Fruit fly (Drosophila melanogaster) whole organism, embryonic: ENCODE data around the gene CG14022.
A peak's percentile ranks its signal among the peaks of the same experiment; 100 is the strongest.

ENCODE experiments used
- Ada2b ChIP-seq: fragments of 200-800 bp; sonication (Bioruptor generic); IDR thresholded peaks from 2 replicates; pipeline ENCODE4 v1.3.6; 2022; ENCODE audit warnings: missing biosample characterization, missing genetic modification characterization
- Bteb2 ChIP-seq: fragments of 200-800 bp; sonication (Bioruptor generic); optimal IDR thresholded peaks from 2 replicates; lab custom pipeline; 2016; ENCODE audit warnings: missing biosample characterization, missing genetic modification characterization
- CG10209 ChIP-seq: fragments of 200-800 bp; sonication (Bioruptor generic); optimal IDR thresholded peaks from 3 replicates; lab custom pipeline; 2017; ENCODE audit warnings: missing biosample characterization, mild to moderate bottlenecking, missing genetic modification characterization, missing genetic modification reagents
- CG11398 ChIP-seq: fragments of 200-800 bp; sonication (Bioruptor generic); optimal IDR thresholded peaks from 2 replicates; lab custom pipeline; 2016; ENCODE audit warnings: missing biosample characterization, missing genetic modification characterization
- CG12104 ChIP-seq: fragments of 200-800 bp; sonication (Bioruptor generic); optimal IDR thresholded peaks from 3 replicates; lab custom pipeline; 2016; ENCODE audit warnings: missing biosample characterization, missing genetic modification characterization
- CG12155 ChIP-seq: fragments of 200-800 bp; sonication (Bioruptor generic); optimal IDR thresholded peaks from 3 replicates; lab custom pipeline; 2016; ENCODE audit warnings: missing biosample characterization, missing genetic modification characterization
- CG12391 ChIP-seq: fragments of 200-800 bp; sonication (Bioruptor generic); optimal IDR thresholded peaks from 3 replicates; lab custom pipeline; 2018; ENCODE audit warnings: missing biosample characterization, mild to moderate bottlenecking, missing genetic modification characterization, moderate library complexity
- CG12769 ChIP-seq: fragments of 200-800 bp; sonication (Bioruptor generic); optimal IDR thresholded peaks from 2 replicates; lab custom pipeline; 2019; ENCODE audit warnings: missing biosample characterization, mild to moderate bottlenecking, missing genetic modification characterization, moderate library complexity
- CG15601 ChIP-seq: fragments of 200-800 bp; sonication (Bioruptor generic); optimal IDR thresholded peaks from 3 replicates; lab custom pipeline; 2019; ENCODE audit warnings: missing biosample characterization, mild to moderate bottlenecking, missing genetic modification characterization, moderate library complexity
- CG17802 ChIP-seq: fragments of 200-800 bp; sonication (Bioruptor generic); optimal IDR thresholded peaks from 2 replicates; lab custom pipeline; 2018; ENCODE audit warnings: missing biosample characterization, mild to moderate bottlenecking, missing genetic modification characterization, moderate library complexity
- CG2712 ChIP-seq: fragments of 200-800 bp; optimal IDR thresholded peaks from 3 replicates; lab custom pipeline; 2019; ENCODE audit warnings: missing biosample characterization, mild to moderate bottlenecking, missing genetic modification characterization, moderate library complexity
- CG30431 ChIP-seq: fragments of 200-800 bp; sonication (Bioruptor generic); optimal IDR thresholded peaks from 2 replicates; lab custom pipeline; 2017; ENCODE audit warnings: missing biosample characterization, missing genetic modification characterization
- CG34224 ChIP-seq: fragments of 200-800 bp; sonication (Bioruptor generic); IDR thresholded peaks from 3 replicates; pipeline ENCODE4 v1.3.6; 2022; ENCODE audit warnings: missing biosample characterization, missing genetic modification characterization; ENCODE audit not compliant: partially characterized antibody
- CG3847 ChIP-seq: fragments of 200-800 bp; sonication (Bioruptor generic); IDR thresholded peaks from 2 replicates; pipeline ENCODE4 v1.3.6; 2022; ENCODE audit warnings: missing biosample characterization, missing genetic modification characterization
- CG4360 ChIP-seq: fragments of 200-800 bp; sonication (Bioruptor generic); IDR thresholded peaks from 2 replicates; pipeline ENCODE4 v1.3.6; 2022; ENCODE audit warnings: missing biosample characterization, missing genetic modification characterization
- CG43689 ChIP-seq: fragments of 200-800 bp; sonication (Bioruptor generic); IDR thresholded peaks from 2 replicates; pipeline ENCODE4 v1.3.6; 2022; ENCODE audit warnings: missing biosample characterization, missing genetic modification characterization
- CG5180 ChIP-seq: fragments of 200-800 bp; sonication (Bioruptor generic); optimal IDR thresholded peaks from 3 replicates; lab custom pipeline; 2017; ENCODE audit warnings: missing biosample characterization, missing genetic modification characterization, mild to moderate bottlenecking, moderate library complexity, missing genetic modification reagents
- CG6654 ChIP-seq: fragments of 200-800 bp; sonication (Bioruptor generic); optimal IDR thresholded peaks from 2 replicates; lab custom pipeline; 2017; ENCODE audit warnings: missing biosample characterization, mild to moderate bottlenecking, missing genetic modification characterization
- CG6689 ChIP-seq: fragments of 200-800 bp; sonication (Bioruptor generic); IDR thresholded peaks from 2 replicates; pipeline ENCODE4 v1.3.6; 2022; ENCODE audit warnings: missing biosample characterization, missing genetic modification characterization
- CG8089 ChIP-seq: fragments of 200-800 bp; sonication (Bioruptor generic); optimal IDR thresholded peaks from 3 replicates; lab custom pipeline; 2016; ENCODE audit warnings: missing biosample characterization, missing genetic modification characterization
- Chrac-16 ChIP-seq: fragments of 200-800 bp; sonication (Bioruptor generic); optimal IDR thresholded peaks from 3 replicates; lab custom pipeline; 2016; ENCODE audit warnings: missing biosample characterization, missing genetic modification characterization
- Deaf1 ChIP-seq: fragments of 200-800 bp; optimal IDR thresholded peaks from 3 replicates; lab custom pipeline; 2019; ENCODE audit warnings: missing biosample characterization, mild to moderate bottlenecking, missing genetic modification characterization, moderate library complexity
- H2.0 ChIP-seq: fragments of 200-800 bp; sonication (Bioruptor generic); IDR thresholded peaks from 2 replicates; pipeline ENCODE4 v1.3.6; 2022; ENCODE audit warnings: missing biosample characterization, missing genetic modification characterization
- HLH54F ChIP-seq: fragments of 200-800 bp; sonication (Bioruptor generic); optimal IDR thresholded peaks from 3 replicates; lab custom pipeline; 2016; ENCODE audit warnings: missing biosample characterization, missing genetic modification characterization
- Hand ChIP-seq: fragments of 200-800 bp; sonication (Bioruptor generic); optimal IDR thresholded peaks from 2 replicates; lab custom pipeline; 2017; ENCODE audit warnings: mild to moderate bottlenecking, missing biosample characterization, missing genetic modification reagents, missing genetic modification characterization
- Hey ChIP-seq: fragments of 200-800 bp; sonication (Bioruptor generic); optimal IDR thresholded peaks from 3 replicates; lab custom pipeline; 2018; ENCODE audit warnings: missing biosample characterization, mild to moderate bottlenecking, missing genetic modification characterization
- HmgD ChIP-seq: fragments of 200-800 bp; sonication (Bioruptor generic); optimal IDR thresholded peaks from 3 replicates; lab custom pipeline; 2016; ENCODE audit warnings: missing biosample characterization, missing genetic modification characterization
- Hr39 ChIP-seq: fragments of >200 bp; optimal IDR thresholded peaks from 2 replicates; lab custom pipeline; 2017
- Hsf ChIP-seq: fragments of 200-800 bp; sonication (Bioruptor generic); optimal IDR thresholded peaks from 3 replicates; lab custom pipeline; 2016; ENCODE audit warnings: missing biosample characterization, missing genetic modification characterization
- Opbp ChIP-seq: fragments of 200-800 bp; sonication (Bioruptor generic); IDR thresholded peaks from 3 replicates; pipeline ENCODE4 v1.3.6; 2022; ENCODE audit warnings: missing biosample characterization, missing genetic modification characterization; ENCODE audit not compliant: partially characterized antibody
- Spps ChIP-seq: fragments of 200-800 bp; sonication (Bioruptor generic); optimal IDR thresholded peaks from 2 replicates; lab custom pipeline; 2018; ENCODE audit warnings: missing biosample characterization, mild to moderate bottlenecking, missing genetic modification characterization
- TFAM ChIP-seq: fragments of 200-800 bp; sonication (Bioruptor generic); optimal IDR thresholded peaks from 2 replicates; lab custom pipeline; 2017; ENCODE audit warnings: missing biosample characterization, missing genetic modification characterization, inconsistent platforms
- Taf1 ChIP-seq: fragments of 200-800 bp; sonication (Bioruptor generic); IDR thresholded peaks from 2 replicates; pipeline ENCODE4 v1.3.6; 2022; ENCODE audit warnings: missing biosample characterization, missing genetic modification characterization
- ato ChIP-seq: fragments of 200-800 bp; sonication (Bioruptor generic); IDR thresholded peaks from 2 replicates; pipeline ENCODE4 v1.3.6; 2022; ENCODE audit warnings: missing biosample characterization, missing genetic modification characterization; ENCODE audit not compliant: partially characterized antibody
- bab2 ChIP-seq: fragments of 200-800 bp; sonication (Bioruptor generic); optimal IDR thresholded peaks from 2 replicates; lab custom pipeline; 2016; ENCODE audit warnings: missing biosample characterization, missing genetic modification characterization
- cato ChIP-seq: fragments of 200-800 bp; sonication (Bioruptor generic); optimal IDR thresholded peaks from 2 replicates; lab custom pipeline; 2016; ENCODE audit warnings: missing biosample characterization, missing genetic modification characterization, borderline replicate concordance
- ci ChIP-seq: fragments of 200-800 bp; sonication (Bioruptor generic); IDR thresholded peaks from 3 replicates; pipeline ENCODE4 v1.3.6; 2022; ENCODE audit warnings: missing biosample characterization, missing genetic modification characterization
- eyg ChIP-seq: fragments of 200-800 bp; sonication (Bioruptor generic); optimal IDR thresholded peaks from 3 replicates; lab custom pipeline; 2016; ENCODE audit warnings: missing biosample characterization, missing genetic modification characterization
- fd96Cb ChIP-seq: fragments of 200-800 bp; sonication (Bioruptor generic); optimal IDR thresholded peaks from 2 replicates; lab custom pipeline; 2018; ENCODE audit warnings: missing biosample characterization, mild to moderate bottlenecking, missing genetic modification characterization, moderate library complexity
- grn ChIP-seq: fragments of 200-800 bp; sonication (Bioruptor generic); optimal IDR thresholded peaks from 3 replicates; lab custom pipeline; 2017; ENCODE audit warnings: missing biosample characterization, missing genetic modification characterization
- gsb-n ChIP-seq: fragments of 200-800 bp; sonication (Bioruptor generic); optimal IDR thresholded peaks from 3 replicates; lab custom pipeline; 2018; ENCODE audit warnings: missing biosample characterization, mild to moderate bottlenecking, missing genetic modification characterization
- her ChIP-seq: fragments of 200-800 bp; sonication (Bioruptor generic); optimal IDR thresholded peaks from 2 replicates; lab custom pipeline; 2016; ENCODE audit warnings: missing biosample characterization, missing genetic modification characterization
- mam ChIP-seq: fragments of 200-800 bp; sonication (Bioruptor generic); optimal IDR thresholded peaks from 3 replicates; lab custom pipeline; 2016; ENCODE audit warnings: missing biosample characterization, missing genetic modification characterization
- oc ChIP-seq: fragments of 200-800 bp; sonication (Bioruptor generic); optimal IDR thresholded peaks from 2 replicates; lab custom pipeline; 2018; ENCODE audit warnings: missing biosample characterization, mild to moderate bottlenecking, missing genetic modification characterization, moderate library complexity
- onecut ChIP-seq: fragments of 200-800 bp; sonication (Bioruptor generic); IDR thresholded peaks from 2 replicates; pipeline ENCODE4 v1.3.6; 2022; ENCODE audit warnings: missing biosample characterization, missing genetic modification characterization
- seq ChIP-seq: fragments of 200-800 bp; sonication (Bioruptor generic); IDR thresholded peaks from 2 replicates; pipeline ENCODE4 v1.3.6; 2022; ENCODE audit warnings: missing biosample characterization, missing genetic modification characterization
- sisA ChIP-seq: fragments of 200-800 bp; sonication (Bioruptor generic); IDR thresholded peaks from 2 replicates; pipeline ENCODE4 v1.3.6; 2022; ENCODE audit warnings: missing biosample characterization, missing genetic modification characterization
- slp2 ChIP-seq: fragments of 200-800 bp; sonication (Bioruptor generic); optimal IDR thresholded peaks from 2 replicates; lab custom pipeline; 2016; ENCODE audit warnings: missing biosample characterization, missing genetic modification characterization
- ttk ChIP-seq: fragments of 200-800 bp; sonication (Bioruptor generic); IDR thresholded peaks from 2 replicates; pipeline ENCODE4 v2.1.2; 2022; ENCODE audit warnings: missing biosample characterization, missing genetic modification characterization
- unpg ChIP-seq: fragments of 200-800 bp; sonication (Bioruptor generic); optimal IDR thresholded peaks from 3 replicates; lab custom pipeline; 2018; ENCODE audit warnings: missing biosample characterization, mild to moderate bottlenecking, missing genetic modification characterization, moderate library complexity
- zfh2 ChIP-seq: fragments of 200-800 bp; sonication (Bioruptor generic); optimal IDR thresholded peaks from 2 replicates; lab custom pipeline; 2016; ENCODE audit warnings: missing biosample characterization, missing genetic modification characterization

CG14022 gene

DNA sequence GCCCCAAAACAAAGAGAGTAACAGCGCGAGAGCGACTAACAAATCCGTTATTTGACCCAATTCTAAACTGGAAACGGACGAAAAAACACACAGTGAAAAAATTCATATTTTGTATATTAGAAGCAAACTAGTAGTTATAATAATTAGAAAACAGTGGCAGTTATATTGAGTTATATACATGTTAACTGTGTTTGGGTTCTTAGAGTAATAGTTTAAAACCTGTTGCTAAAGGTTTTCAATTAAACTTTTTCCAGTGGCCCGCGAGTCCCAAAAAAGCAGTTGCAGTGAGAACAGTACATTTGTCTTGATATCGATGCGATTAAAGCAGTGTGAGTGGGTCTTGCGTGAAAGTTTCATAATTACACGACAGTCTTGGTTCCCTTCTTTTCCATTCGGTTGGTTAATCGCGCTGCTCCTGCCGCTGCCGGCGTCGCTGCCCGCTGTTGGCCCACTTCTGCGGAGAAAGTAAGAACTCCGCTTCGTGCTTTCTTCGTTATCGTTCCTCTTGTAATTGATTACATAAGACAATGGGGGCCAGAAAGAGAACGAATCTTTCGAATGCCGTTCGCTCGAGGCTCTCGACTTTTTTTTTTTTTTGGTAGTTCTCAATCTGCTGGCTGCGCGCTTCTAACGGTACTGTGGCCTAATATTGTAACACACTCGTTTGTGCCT, 31.3 kb downstream of the CG14022 start (continued):
- no peak for TF ChIP-seq grn
- peak; percentile 32 for TF ChIP-seq cato (GFP tag; lab: Kevin White, UChicago)
- TF ChIP-seq CG6654: no peak
- no peak for TF ChIP-seq mam
- TF ChIP-seq Hey (tag; lab: Kevin White, UChicago): no peak
- peak; percentile 18 for TF ChIP-seq CG12769 (tag; lab: Kevin White, UChicago)
- TF ChIP-seq Bteb2 (GFP tag; lab: Kevin White, UChicago): no peak
- TF ChIP-seq Chrac-16 (GFP tag; lab: Kevin White, UChicago): peak; percentile 29
- no peak for TF ChIP-seq Opbp (GFP tag; lab: Robert Waterston, UW)
- TF ChIP-seq bab2 (GFP tag; lab: Kevin White, UChicago): no peak
- TF ChIP-seq CG4360 (GFP tag; lab: Robert Waterston, UW): no peak
- TF ChIP-seq unpg: peak; percentile 49
- TF ChIP-seq her (GFP tag; lab: Kevin White, UChicago): no peak
- TF ChIP-seq H2.0 (GFP tag; lab: Robert Waterston, UW): 0 out of 2 replicates have a peak, but pooled peaks have one; percentile 12
- TF ChIP-seq CG12391: peak; percentile 61
- TF ChIP-seq CG5180: no peak
- TF ChIP-seq CG8089 (GFP tag; lab: Kevin White, UChicago): peak; percentile 27
- TF ChIP-seq eyg (GFP tag; lab: Kevin White, UChicago): no peak
- no peak for TF ChIP-seq CG43689 (GFP tag; lab: Robert Waterston, UW)
- TF ChIP-seq CG6689 (GFP tag; lab: Robert Waterston, UW): no peak; the same call in 1 of the 2 replicates
- no peak for TF ChIP-seq ato (GFP tag; lab: Robert Waterston, UW)
- no peak for TF ChIP-seq CG10209 (GFP tag; lab: Kevin White, UChicago)
- no peak for TF ChIP-seq ttk (GFP tag; lab: Robert Waterston, UW)
- no peak for TF ChIP-seq Hr39 (lab: Kevin White, UChicago)
- peak; percentile 63 for TF ChIP-seq fd96Cb (tag; lab: Kevin White, UChicago)
- TF ChIP-seq Hand (GFP tag; lab: Kevin White, UChicago): no peak
- no peak for TF ChIP-seq onecut (GFP tag; lab: Robert Waterston, UW)
- no peak for TF ChIP-seq oc
- TF ChIP-seq Hsf (GFP tag; lab: Kevin White, UChicago): no peak
- TF ChIP-seq CG17802 (tag; lab: Kevin White, UChicago): peak; percentile 46
- peak; percentile 36; the same call in 1 of the 2 replicates for TF ChIP-seq sisA
- no peak for TF ChIP-seq zfh2 (GFP tag; lab: Kevin White, UChicago)
- no peak for TF ChIP-seq Taf1
- peak; percentile 46 for TF ChIP-seq CG15601 (tag; lab: Kevin White, UChicago)
- TF ChIP-seq CG12155 (GFP tag; lab: Kevin White, UChicago): no peak
- no peak for TF ChIP-seq slp2 (GFP tag; lab: Kevin White, UChicago)
- no peak for TF ChIP-seq Ada2b
- TF ChIP-seq HmgD: no peak
- no peak for TF ChIP-seq seq (GFP tag; lab: Robert Waterston, UW)
- no peak for TF ChIP-seq TFAM (GFP tag; lab: Kevin White, UChicago)
- peak; percentile 7 for TF ChIP-seq Spps
- TF ChIP-seq CG11398: no peak
- no peak for TF ChIP-seq CG3847 (GFP tag; lab: Robert Waterston, UW)
- no peak for TF ChIP-seq HLH54F (GFP tag; lab: Kevin White, UChicago)
- peak; percentile 80 for TF ChIP-seq ci (GFP tag; lab: Robert Waterston, UW)
- no peak for TF ChIP-seq CG34224 (GFP tag; lab: Robert Waterston, UW)
- TF ChIP-seq gsb-n (tag; lab: Kevin White, UChicago): peak; percentile 49
- TF ChIP-seq CG2712: peak; percentile 64
- no peak for TF ChIP-seq CG30431 (GFP tag; lab: Kevin White, UChicago)
- no peak for TF ChIP-seq Deaf1 (tag; lab: Kevin White, UChicago)
- peak; percentile 20 for TF ChIP-seq CG12104 (GFP tag; lab: Kevin White, UChicago)
